Worm (Caenorhabditis elegans) whole organism, late embryonic: ENCODE data around the gene srh-201.

Experiments used
- T23F11.4 ChIP-seq: fragments of 200-800 bp; sonication (Bioruptor generic); optimal IDR thresholded peaks from 2 replicates; lab custom pipeline; 2018; ENCODE audit warnings: mild to moderate bottlenecking, missing genetic modification characterization, missing compliant biosample characterization
- Y22D7AL.16 ChIP-seq: sonication (generic microtip); optimal IDR thresholded peaks from 2 replicates; lab custom pipeline; 2016; ENCODE audit warnings: missing genetic modification characterization, missing compliant biosample characterization
- ama-1 ChIP-seq: fragments of 150-350 bp; optimal IDR thresholded peaks from 2 replicates; lab custom pipeline; 2014
- eyg-1 ChIP-seq: sonication (generic microtip); optimal IDR thresholded peaks from 2 replicates; lab custom pipeline; 2016; ENCODE audit warnings: missing genotype, missing genetic modification characterization, missing compliant biosample characterization
- fkh-10 ChIP-seq: fragments of 150-350 bp; optimal IDR thresholded peaks from 2 replicates; lab custom pipeline; 2014; ENCODE audit warnings: missing biosample characterization, missing genetic modification reagents, missing genetic modification characterization
- hlh-13 ChIP-seq: fragments of 200-800 bp; sonication (Bioruptor generic); optimal IDR thresholded peaks from 2 replicates; lab custom pipeline; 2018; ENCODE audit warnings: mild to moderate bottlenecking, missing genetic modification characterization, missing compliant biosample characterization
- hlh-6 ChIP-seq: sonication (generic microtip); optimal IDR thresholded peaks from 2 replicates; lab custom pipeline; 2016; ENCODE audit warnings: missing genotype, missing genetic modification characterization, missing compliant biosample characterization
- nfya-1 ChIP-seq: sonication (generic microtip); optimal IDR thresholded peaks from 2 replicates; lab custom pipeline; 2017; ENCODE audit warnings: missing genetic modification characterization, mild to moderate bottlenecking, missing compliant biosample characterization, antibody characterized with exemption, moderate library complexity
- nhr-11 ChIP-seq: fragments of 150-350 bp; optimal IDR thresholded peaks from 2 replicates; lab custom pipeline; 2014; ENCODE audit warnings: missing biosample characterization, missing genetic modification characterization
- odd-2 ChIP-seq: sonication (generic microtip); optimal IDR thresholded peaks from 2 replicates; lab custom pipeline; 2017; ENCODE audit warnings: antibody characterized with exemption, mild to moderate bottlenecking, missing genetic modification characterization, missing compliant biosample characterization
- pha-2 ChIP-seq: sonication (generic microtip); optimal IDR thresholded peaks from 2 replicates; lab custom pipeline; 2017; ENCODE audit warnings: mild to moderate bottlenecking, missing genetic modification characterization, missing compliant biosample characterization
- pha-4 ChIP-seq: fragments of 150-350 bp; optimal IDR thresholded peaks from 2 replicates; lab custom pipeline; 2018; ENCODE audit warnings: missing biosample characterization, missing genetic modification reagents, missing genetic modification characterization
- rnt-1 ChIP-seq: sonication (generic microtip); optimal IDR thresholded peaks from 2 replicates; lab custom pipeline; 2016; ENCODE audit warnings: missing genetic modification characterization, missing compliant biosample characterization
- ttx-3 ChIP-seq: sonication (generic microtip); optimal IDR thresholded peaks from 2 replicates; lab custom pipeline; 2016; ENCODE audit warnings: missing genetic modification reagents, missing genetic modification characterization, missing compliant biosample characterization

- TF ChIP-seq nhr-11: no peak
- TF ChIP-seq nfya-1 (tag; lab: Kevin White, UChicago): no peak
- no peak for TF ChIP-seq eyg-1
- TF ChIP-seq pha-4 (tag; lab: Kevin White, UChicago): no peak
- TF ChIP-seq fkh-10 (GFP tag; lab: Kevin White, UChicago): no peak
- no peak for TF ChIP-seq T23F11.4 (GFP tag; lab: Kevin White, UChicago)
- no peak for TF ChIP-seq hlh-6
- TF ChIP-seq ttx-3 (tag; lab: Kevin White, UChicago): no peak
- no peak for TF ChIP-seq ama-1
- no peak for TF ChIP-seq odd-2
- no peak for TF ChIP-seq Y22D7AL.16 (tag; lab: Kevin White, UChicago)
- TF ChIP-seq hlh-13: no peak
- no peak for TF ChIP-seq pha-2 (tag; lab: Kevin White, UChicago)
- no peak for TF ChIP-seq rnt-1 (tag; lab: Kevin White, UChicago)
Measured at ce11 chrV:8964055-8964758, 49.5 kb downstream of the srh-201 start, which contains the start of gene nhr-44.
